Fruit fly (Drosophila melanogaster) whole organism, prepupa: ENCODE measurements around the gene dock.

ENCODE experiments used
- CG15336 ChIP-seq: fragments of 200-800 bp; sonication (Bioruptor generic); IDR thresholded peaks from 2 replicates; pipeline ENCODE4 v1.3.6; 2022; ENCODE audit warnings: missing biosample characterization, missing genetic modification characterization
- CG1621 ChIP-seq: fragments of 200-800 bp; sonication (Bioruptor generic); optimal IDR thresholded peaks from 3 replicates; lab custom pipeline; 2018; ENCODE audit warnings: missing biosample characterization, mild to moderate bottlenecking, missing genetic modification characterization
- CG3032 ChIP-seq: fragments of 200-800 bp; optimal IDR thresholded peaks from 2 replicates; lab custom pipeline; 2019; ENCODE audit warnings: missing biosample characterization, mild to moderate bottlenecking, missing genetic modification characterization, moderate library complexity
- CG3919 ChIP-seq: fragments of 200-800 bp; sonication (Bioruptor generic); optimal IDR thresholded peaks from 3 replicates; lab custom pipeline; 2016; ENCODE audit warnings: missing biosample characterization, missing genetic modification characterization
- CG6163 ChIP-seq: fragments of 200-800 bp; sonication (Bioruptor generic); IDR thresholded peaks from 3 replicates; pipeline ENCODE4 v1.3.6; 2022; ENCODE audit warnings: missing biosample characterization, missing genetic modification characterization
- CG6792 ChIP-seq: fragments of 200-800 bp; sonication (Bioruptor generic); optimal IDR thresholded peaks from 3 replicates; lab custom pipeline; 2016; ENCODE audit warnings: missing biosample characterization, missing genetic modification characterization
- CG6808 ChIP-seq: fragments of 200-800 bp; sonication (Bioruptor generic); optimal IDR thresholded peaks from 3 replicates; lab custom pipeline; 2017; ENCODE audit warnings: missing biosample characterization, missing genetic modification characterization, mild to moderate bottlenecking, moderate library complexity, missing genetic modification reagents
- Eip75B ChIP-seq: fragments of 200-800 bp; sonication (Bioruptor generic); optimal IDR thresholded peaks from 3 replicates; lab custom pipeline; 2016; ENCODE audit warnings: missing biosample characterization, missing genetic modification characterization
- Ets21C ChIP-seq: fragments of 200-800 bp; sonication (Bioruptor generic); optimal IDR thresholded peaks from 3 replicates; lab custom pipeline; 2016; ENCODE audit warnings: missing biosample characterization, missing genetic modification characterization
- Hr38 ChIP-seq: sonication (Bioruptor generic); optimal IDR thresholded peaks from 2 replicates; lab custom pipeline; 2016; ENCODE audit warnings: missing biosample characterization, missing genetic modification characterization
- Hr39 ChIP-seq: fragments of 200-800 bp; sonication (Bioruptor generic); optimal IDR thresholded peaks from 2 replicates; lab custom pipeline; 2016; ENCODE audit warnings: missing biosample characterization, missing genetic modification characterization
- Smox ChIP-seq: fragments of 200-800 bp; sonication (Bioruptor generic); optimal IDR thresholded peaks from 3 replicates; lab custom pipeline; 2016; ENCODE audit warnings: missing biosample characterization, missing genetic modification characterization
- Sox102F ChIP-seq: fragments of 200-800 bp; sonication (Bioruptor generic); optimal IDR thresholded peaks from 2 replicates; lab custom pipeline; 2016; ENCODE audit warnings: missing biosample characterization, mild to moderate bottlenecking, missing genetic modification characterization
- Sox14 ChIP-seq: fragments of 200-800 bp; sonication (Bioruptor generic); optimal IDR thresholded peaks from 3 replicates; lab custom pipeline; 2016; ENCODE audit warnings: missing biosample characterization, missing genetic modification characterization
- dac ChIP-seq: fragments of 200-800 bp; sonication (Bioruptor generic); optimal IDR thresholded peaks from 2 replicates; lab custom pipeline; 2017; ENCODE audit warnings: missing biosample characterization, mild to moderate bottlenecking, missing genetic modification characterization
- dsx ChIP-seq: fragments of 200-800 bp; optimal IDR thresholded peaks from 3 replicates; lab custom pipeline; 2019; ENCODE audit warnings: missing biosample characterization, mild to moderate bottlenecking, missing genetic modification characterization, moderate library complexity; ENCODE audit not compliant: poor library complexity, severe bottlenecking
- fd59A ChIP-seq: fragments of 200-800 bp; sonication (Bioruptor generic); optimal IDR thresholded peaks from 2 replicates; lab custom pipeline; 2017; ENCODE audit warnings: missing biosample characterization, mild to moderate bottlenecking, missing genetic modification characterization, missing genetic modification reagents
- lz ChIP-seq: fragments of 200-800 bp; sonication (Bioruptor generic); optimal IDR thresholded peaks from 3 replicates; lab custom pipeline; 2016; ENCODE audit warnings: missing biosample characterization, missing genetic modification characterization
- net ChIP-seq: fragments of 200-800 bp; sonication (Bioruptor generic); optimal IDR thresholded peaks from 3 replicates; lab custom pipeline; 2016; ENCODE audit warnings: missing biosample characterization, missing genetic modification characterization
- ss ChIP-seq, 2 experiments: fragments of 200-800 bp; sonication (Bioruptor generic); optimal IDR thresholded peaks; 2 replicates in 1 of 2; 3 replicates in 1 of 2; lab custom pipeline; 2017 to 2018; ENCODE audit warnings: mild to moderate bottlenecking in 2 of 2, missing biosample characterization in 2 of 2, missing genetic modification characterization in 2 of 2, moderate library complexity in 1 of 2
- svp ChIP-seq: fragments of 200-800 bp; sonication (Bioruptor generic); peaks from one replicate; lab custom pipeline; 2016; ENCODE audit warnings: missing biosample characterization, missing genetic modification characterization
- vri ChIP-seq: fragments of 200-800 bp; sonication (Bioruptor generic); optimal IDR thresholded peaks from 3 replicates; lab custom pipeline; 2016; ENCODE audit warnings: missing biosample characterization, mild to moderate bottlenecking, missing genetic modification characterization

dock gene

dm6 chr2L:870749-871418, 45.1 kb downstream of the dock start (continued):
- TF ChIP-seq dac (GFP tag; lab: Kevin White, UChicago) (peak; percentile 58), Smox (peak; percentile 60), Eip75B (peak; percentile 62), dsx (GFP tag; lab: Kevin White, UChicago) (peak; percentile 13), ss (GFP tag; optimal IDR thresholded peaks at IDR 0.05; lab: Kevin White, UChicago) (peak in 1 of 2 experiments; percentile 57), Hr38 (GFP tag; lab: Kevin White, UChicago) (no peak), CG3919 (GFP tag; lab: Kevin White, UChicago) (peak; percentile 61), CG6792 (GFP tag; lab: Kevin White, UChicago) (peak; percentile 69), Sox102F (GFP tag; lab: Kevin White, UChicago) (peak; percentile 57)

DNA sequence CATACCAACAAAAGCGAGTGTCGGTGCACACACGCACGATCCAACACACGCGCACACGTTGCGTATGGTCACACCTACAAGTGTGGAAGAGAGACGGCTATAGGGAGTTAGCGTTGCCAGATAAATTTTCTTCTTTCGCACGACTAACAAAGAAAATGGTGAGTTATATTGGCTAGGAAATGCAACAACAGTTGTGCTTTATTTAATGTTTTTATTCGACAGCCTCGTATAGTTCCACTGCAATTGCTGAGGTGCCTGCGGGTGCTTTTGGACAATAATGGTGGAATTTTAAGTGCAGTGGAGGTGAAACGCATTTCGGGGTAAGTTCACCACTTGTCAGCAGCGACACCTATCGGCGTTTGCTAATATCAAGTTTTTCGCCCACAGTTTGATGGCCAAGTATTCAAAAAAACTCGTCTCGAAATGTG, 45.7 kb downstream of the dock start:
- no peak for TF ChIP-seq fd59A (GFP tag; lab: Kevin White, UChicago)
- peak; percentile 7 for TF ChIP-seq CG6808
- no peak for TF ChIP-seq Ets21C (GFP tag; lab: Kevin White, UChicago)
- peak; percentile 68 for TF ChIP-seq svp (GFP tag; lab: Kevin White, UChicago)
- peak; percentile 14 for TF ChIP-seq lz (GFP tag; lab: Kevin White, UChicago)
- TF ChIP-seq dsx (GFP tag; lab: Kevin White, UChicago), result peak; percentile 16
- TF ChIP-seq Sox14, result peak; percentile 97
- TF ChIP-seq CG3032, result peak; percentile 0
- peak; percentile 98 for TF ChIP-seq vri
- TF ChIP-seq CG15336 (GFP tag; lab: Robert Waterston, UW), result no peak
- TF ChIP-seq CG6163 (GFP tag; lab: Robert Waterston, UW), result peak; percentile 48; the same call in 1 of the 3 replicates
- peak; percentile 16 for TF ChIP-seq CG1621

DNA sequence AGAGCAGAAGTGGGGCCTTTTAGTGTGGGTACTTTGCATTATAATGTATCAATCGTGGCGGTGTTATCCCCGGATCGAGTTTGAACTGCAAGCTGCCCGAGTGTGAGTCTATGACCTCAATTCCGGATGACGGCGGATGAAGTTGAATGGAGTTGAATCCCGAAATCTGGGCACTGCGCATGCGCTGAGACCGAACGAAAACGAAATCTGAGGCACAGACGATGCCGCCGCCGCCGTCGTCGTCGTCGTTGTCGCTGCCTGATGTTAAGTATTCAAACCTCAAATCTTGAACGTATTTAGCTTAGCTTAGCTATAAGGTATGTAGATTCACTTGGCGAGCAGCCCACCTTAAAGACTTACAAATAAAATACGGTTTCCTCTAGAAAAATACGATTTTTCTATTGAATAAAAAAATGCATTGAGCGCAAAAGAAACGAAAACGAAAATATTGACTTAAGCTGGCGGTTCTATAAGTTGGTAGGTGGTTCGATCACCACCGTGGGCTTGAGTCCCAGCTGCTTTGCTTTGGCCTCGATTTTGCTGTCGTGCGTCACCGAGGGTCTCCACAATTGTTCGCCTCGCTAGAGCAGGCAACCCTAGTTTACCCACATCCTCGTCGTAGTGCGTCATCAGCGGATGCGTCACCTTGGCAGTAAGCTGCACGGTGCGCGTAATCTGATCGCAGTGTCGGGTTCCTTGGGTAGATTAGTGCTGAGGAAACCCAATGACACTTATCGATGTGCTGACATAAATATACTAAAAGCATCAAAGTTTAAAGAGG, 48.1 kb downstream of the dock start:
- TF ChIP-seq svp (GFP tag; lab: Kevin White, UChicago) (peak; percentile 45), CG1621 (no peak)
- TF ChIP-seq, all 60 proteins: peak for 1

DNA sequence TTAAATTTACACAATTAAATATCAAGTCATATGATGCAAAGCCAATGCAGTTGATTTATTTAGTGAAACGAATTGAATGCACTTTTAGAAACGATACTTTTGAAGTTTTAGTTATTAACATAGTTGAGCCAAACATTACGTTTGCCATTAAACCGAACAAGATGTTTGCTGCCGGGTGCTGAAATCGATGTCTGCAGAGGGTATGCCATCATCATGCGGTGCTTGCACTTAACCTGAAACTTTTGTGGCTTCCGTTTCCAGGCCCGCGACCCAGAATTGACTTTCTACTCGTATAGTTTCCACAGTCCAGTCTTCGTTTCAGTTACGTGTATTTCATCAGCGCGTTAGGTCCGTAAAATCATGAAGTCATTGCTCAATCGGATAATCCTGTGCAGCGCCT, 51.2 kb downstream of the dock start, which contains the start of gene ninaA:
Gene ninaA (plus strand): TSS at position 301 of the 400 bp plus-strand sequence.
- TF ChIP-seq vri (no peak), Hr39 (GFP tag; lab: Kevin White, UChicago) (no peak), CG6808 (no peak), net (no peak)
